Fruit fly (Drosophila melanogaster): ENCODE data around the gene CG7742.

CG7742 gene

dm6 chr2L:5214981-5215380 lies at the start of gene CG7742:
Gene CG7742 (minus strand): TSS chr2L:5215081.
- TF ChIP-seq rn (GFP tag; IDR thresholded peaks at IDR 0.05) (no peak), gl (tag; optimal IDR thresholded peaks at IDR 0.05) (no peak), CG8159 (tag; optimal IDR thresholded peaks at IDR 0.05) (no peak), Pif1A (GFP tag; optimal IDR thresholded peaks at IDR 0.05) (no peak), CG15710 (tag; optimal IDR thresholded peaks at IDR 0.05) (no peak), CG14655 (GFP tag; optimal IDR thresholded peaks at IDR 0.05) (no peak), CG4496 (GFP tag; IDR thresholded peaks at IDR 0.05) (no peak), CG17806 (tag; optimal IDR thresholded peaks at IDR 0.05) (no peak), CG9948 (tag; optimal IDR thresholded peaks at IDR 0.05) (no peak), CG10348 (GFP tag; IDR thresholded peaks at IDR 0.05) (no peak), Pif1B (GFP tag; optimal IDR thresholded peaks at IDR 0.05) (no peak), CG12605 (GFP tag; IDR thresholded peaks at IDR 0.05) (no peak), CG32121 (GFP tag; IDR thresholded peaks at IDR 0.05) (no peak), D1 (tag; optimal IDR thresholded peaks at IDR 0.05) (no peak), fd96Ca (GFP tag; IDR thresholded peaks at IDR 0.05) (no peak), Snoo (tag; optimal IDR thresholded peaks at IDR 0.05) (no peak)

dm6 chr2L:5264157-5264556 lies 49.3 kb upstream of the CG7742 start:
- TF ChIP-seq EcR (GFP tag; optimal IDR thresholded peaks at IDR 0.05) (no peak), CG12605 (GFP tag; IDR thresholded peaks at IDR 0.05) (no peak), CG8301 (tag; optimal IDR thresholded peaks at IDR 0.05) (no peak)

dm6 chr2L:5263343-5264051 lies 48.6 kb upstream of the CG7742 start, which contains the start of gene Cyp4ac1:
Gene Cyp4ac1 (plus strand): TSS chr2L:5264001.
- TF ChIP-seq CG17806 (tag; optimal IDR thresholded peaks at IDR 0.05) (no peak), CG14655 (GFP tag; optimal IDR thresholded peaks at IDR 0.05) (no peak), gl (tag; optimal IDR thresholded peaks at IDR 0.05) (no peak), Snoo (tag; optimal IDR thresholded peaks at IDR 0.05) (no peak), CG10348 (GFP tag; IDR thresholded peaks at IDR 0.05) (no peak), fd96Ca (GFP tag; IDR thresholded peaks at IDR 0.05) (no peak), CG32121 (GFP tag; IDR thresholded peaks at IDR 0.05) (no peak), CG12605 (GFP tag; IDR thresholded peaks at IDR 0.05) (no peak)

dm6 chr2L:5261223-5261984 lies 46.5 kb upstream of the CG7742 start:
- peak; percentile 63 for TF ChIP-seq D1 (tag; optimal IDR thresholded peaks at IDR 0.05)
- TF ChIP-seq CG8301 (tag; optimal IDR thresholded peaks at IDR 0.05) = peak; percentile 88
- TF ChIP-seq CG15710 (tag; optimal IDR thresholded peaks at IDR 0.05) = peak; percentile 81
- TF ChIP-seq Ets98B (GFP tag; IDR thresholded peaks at IDR 0.05) = peak; percentile 75
- peak; percentile 48; the same call in 1 of the 2 replicates for TF ChIP-seq rn (GFP tag; IDR thresholded peaks at IDR 0.05)
- TF ChIP-seq Pif1A (GFP tag; optimal IDR thresholded peaks at IDR 0.05) = peak; percentile 91
- TF ChIP-seq CG14655 (GFP tag; optimal IDR thresholded peaks at IDR 0.05) = peak; percentile 87
- peak; percentile 68 for TF ChIP-seq CG12605 (GFP tag; IDR thresholded peaks at IDR 0.05)
- TF ChIP-seq Snoo (tag; optimal IDR thresholded peaks at IDR 0.05) = peak; percentile 71
- TF ChIP-seq CG32121 (GFP tag; IDR thresholded peaks at IDR 0.05) = peak; percentile 74
- TF ChIP-seq CG10348 (GFP tag; IDR thresholded peaks at IDR 0.05) = no peak
- TF ChIP-seq CG4496 (GFP tag; IDR thresholded peaks at IDR 0.05) = peak; percentile 87
- TF ChIP-seq gl (tag; optimal IDR thresholded peaks at IDR 0.05) = peak; percentile 87
- TF ChIP-seq EcR (GFP tag; optimal IDR thresholded peaks at IDR 0.05) = peak; percentile 34
- TF ChIP-seq CG17806 (tag; optimal IDR thresholded peaks at IDR 0.05) = peak; percentile 91
- peak; percentile 79 for TF ChIP-seq fd96Ca (GFP tag; IDR thresholded peaks at IDR 0.05)
- peak; percentile 86 for TF ChIP-seq Pif1B (GFP tag; optimal IDR thresholded peaks at IDR 0.05)
- TF ChIP-seq CG13204 (GFP tag; optimal IDR thresholded peaks at IDR 0.05) = peak; percentile 66
- peak; percentile 90 for TF ChIP-seq CG8159 (tag; optimal IDR thresholded peaks at IDR 0.05)
- TF ChIP-seq CG9948 (tag; optimal IDR thresholded peaks at IDR 0.05) = peak; percentile 85
- TF ChIP-seq CG34367 (tag; optimal IDR thresholded peaks at IDR 0.05) = peak; percentile 87

- no peak for TF ChIP-seq EcR (GFP tag; optimal IDR thresholded peaks at IDR 0.05)
- TF ChIP-seq CG13204 (GFP tag; optimal IDR thresholded peaks at IDR 0.05) = no peak
- no peak for TF ChIP-seq Ets98B (GFP tag; IDR thresholded peaks at IDR 0.05)
- no peak for TF ChIP-seq CG9948 (tag; optimal IDR thresholded peaks at IDR 0.05)
- TF ChIP-seq CG8159 (tag; optimal IDR thresholded peaks at IDR 0.05) = no peak
- TF ChIP-seq Snoo (tag; optimal IDR thresholded peaks at IDR 0.05) = no peak
- no peak for TF ChIP-seq CG12605 (GFP tag; IDR thresholded peaks at IDR 0.05)
- no peak for TF ChIP-seq CG15710 (tag; optimal IDR thresholded peaks at IDR 0.05)
- no peak for TF ChIP-seq CG14655 (GFP tag; optimal IDR thresholded peaks at IDR 0.05)
- no peak for TF ChIP-seq CG32121 (GFP tag; IDR thresholded peaks at IDR 0.05)
- no peak for TF ChIP-seq CG34367 (tag; optimal IDR thresholded peaks at IDR 0.05)
- TF ChIP-seq Pif1A (GFP tag; optimal IDR thresholded peaks at IDR 0.05) = no peak
Measured at dm6 chr2L:5260267-5260666, 45.4 kb upstream of the CG7742 start.
